Worm (Caenorhabditis elegans) whole organism, young adult: ENCODE results near the gene pqn-22.
A peak's percentile ranks its signal among the peaks of the same experiment; 100 is the strongest.

Source experiments
- B0019.2 ChIP-seq: fragments of 200-800 bp; sonication (Bioruptor generic); conservative IDR thresholded peaks from 2 replicates; pipeline ENCODE4 v1.3.6; 2022; ENCODE audit warnings: missing genetic modification reagents, missing genetic modification characterization, missing compliant biosample characterization
- F22D6.2 ChIP-seq: sonication (generic microtip); optimal IDR thresholded peaks from 2 replicates; lab custom pipeline; 2016; ENCODE audit warnings: mild to moderate bottlenecking, missing genetic modification characterization, missing compliant biosample characterization
- F39B2.1 ChIP-seq: fragments of 200-800 bp; sonication (Bioruptor generic); IDR thresholded peaks from 2 replicates; pipeline ENCODE4 v1.3.6; 2022; ENCODE audit warnings: missing genetic modification reagents, missing genetic modification characterization, missing compliant biosample characterization
- F49E8.2 ChIP-seq: sonication (generic microtip); optimal IDR thresholded peaks from 3 replicates; lab custom pipeline; 2017; ENCODE audit warnings: missing genetic modification characterization, mild to moderate bottlenecking, missing compliant biosample characterization, antibody characterized with exemption, moderate library complexity; ENCODE audit not compliant: insufficient read depth
- K12H6.12 ChIP-seq: fragments of 200-800 bp; sonication (Bioruptor generic); optimal IDR thresholded peaks from 2 replicates; lab custom pipeline; 2018; ENCODE audit warnings: mild to moderate bottlenecking, missing genetic modification characterization, missing compliant biosample characterization
- Y56A3A.18 ChIP-seq: fragments of 200-800 bp; sonication (Bioruptor generic); IDR thresholded peaks from 2 replicates; pipeline ENCODE4 v1.3.6; 2022; ENCODE audit warnings: missing genetic modification reagents, missing genetic modification characterization, missing compliant biosample characterization
- Y95B8A.8 ChIP-seq: fragments of 200-800 bp; sonication (Bioruptor generic); IDR thresholded peaks from 2 replicates; pipeline ENCODE4 v1.3.6; 2022; ENCODE audit warnings: missing genetic modification reagents, missing genetic modification characterization, missing compliant biosample characterization
- akir-1 ChIP-seq: fragments of 200-800 bp; sonication (Bioruptor generic); optimal IDR thresholded peaks from 2 replicates; lab custom pipeline; 2018; ENCODE audit warnings: mild to moderate bottlenecking, missing genetic modification characterization, moderate library complexity, missing compliant biosample characterization
- aptf-2 ChIP-seq: fragments of 200-800 bp; sonication (Bioruptor generic); conservative IDR thresholded peaks from 2 replicates; pipeline ENCODE4 v1.3.6; 2022; ENCODE audit warnings: missing genetic modification reagents, missing genetic modification characterization, missing compliant biosample characterization
- aptf-3 ChIP-seq: fragments of 200-800 bp; sonication (Bioruptor generic); IDR thresholded peaks from 2 replicates; pipeline ENCODE4 v1.3.6; 2022; ENCODE audit warnings: missing genetic modification characterization, missing compliant biosample characterization
- bed-2 ChIP-seq: fragments of 200-800 bp; sonication (Bioruptor generic); IDR thresholded peaks from 2 replicates; pipeline ENCODE4 v1.3.6; 2022; ENCODE audit warnings: missing genetic modification reagents, missing genetic modification characterization, missing compliant biosample characterization
- cebp-1 ChIP-seq, 2 experiments: fragments of 200-800 bp in 1 of 2; sonication (Bioruptor generic) in 1 of 2; sonication (generic microtip) in 1 of 2; IDR thresholded peaks in 1 of 2; optimal IDR thresholded peaks in 1 of 2; 2 replicates each; pipeline versions ENCODE4 v1.3.6 to Lab custom; 2017 to 2022; ENCODE audit warnings: missing compliant biosample characterization in 2 of 2, missing genetic modification characterization in 2 of 2, mild to moderate bottlenecking in 1 of 2, missing genetic modification reagents in 1 of 2, moderate library complexity in 1 of 2
- cebp-2 ChIP-seq: fragments of 200-800 bp; sonication (Bioruptor generic); IDR thresholded peaks from 2 replicates; pipeline ENCODE4 v1.3.6; 2022; ENCODE audit warnings: missing genetic modification characterization, missing compliant biosample characterization
- ceh-27 ChIP-seq: fragments of 200-800 bp; sonication (Bioruptor generic); optimal IDR thresholded peaks from 2 replicates; lab custom pipeline; 2018; ENCODE audit warnings: mild to moderate bottlenecking, missing genetic modification characterization, moderate library complexity, missing compliant biosample characterization
- ceh-40 ChIP-seq: fragments of 200-800 bp; sonication (Bioruptor generic); IDR thresholded peaks from 2 replicates; pipeline ENCODE4 v1.3.6; 2022; ENCODE audit warnings: missing genetic modification characterization, missing compliant biosample characterization
- dpff-1 ChIP-seq: sonication (generic microtip); optimal IDR thresholded peaks from 2 replicates; lab custom pipeline; 2017; ENCODE audit warnings: mild to moderate bottlenecking, missing genetic modification characterization, missing compliant biosample characterization
- egrh-3 ChIP-seq: fragments of 200-800 bp; sonication (Bioruptor generic); IDR thresholded peaks from 2 replicates; pipeline ENCODE4 v1.3.6; 2022; ENCODE audit warnings: missing genetic modification reagents, missing genetic modification characterization, missing compliant biosample characterization
- ekl-4 ChIP-seq: fragments of 200-800 bp; sonication (Bioruptor generic); IDR thresholded peaks from 2 replicates; pipeline ENCODE4 v1.3.6; 2022; ENCODE audit warnings: missing genetic modification reagents, missing genetic modification characterization, missing compliant biosample characterization
- him-1 ChIP-seq: sonication (generic microtip); optimal IDR thresholded peaks from 2 replicates; lab custom pipeline; 2016; ENCODE audit warnings: missing genotype, missing genetic modification reagents, missing genetic modification characterization, missing compliant biosample characterization
- hmg-1.2 ChIP-seq: fragments of 200-800 bp; sonication (Bioruptor generic); IDR thresholded peaks from 2 replicates; pipeline ENCODE4 v1.3.6; 2022; ENCODE audit warnings: missing genetic modification reagents, missing genetic modification characterization, missing compliant biosample characterization
- hmg-20 ChIP-seq: fragments of 200-800 bp; sonication (Bioruptor generic); IDR thresholded peaks from 2 replicates; pipeline ENCODE4 v1.3.6; 2022; ENCODE audit warnings: missing genetic modification reagents, missing genetic modification characterization, missing compliant biosample characterization
- hsf-1 ChIP-seq: fragments of 200-800 bp; sonication (Bioruptor generic); IDR thresholded peaks from 2 replicates; pipeline ENCODE4 v1.3.6; 2022; ENCODE audit warnings: missing genetic modification reagents, missing genetic modification characterization, missing compliant biosample characterization
- lag-1 ChIP-seq: fragments of 200-800 bp; sonication (Bioruptor generic); IDR thresholded peaks from 2 replicates; pipeline ENCODE4 v1.3.6; 2022; ENCODE audit warnings: missing genetic modification reagents, missing genetic modification characterization, missing compliant biosample characterization
- let-607 ChIP-seq, 2 experiments: fragments of 200-800 bp in 1 of 2; sonication (Bioruptor generic) in 1 of 2; sonication (generic microtip) in 1 of 2; optimal IDR thresholded peaks; 2 replicates each; lab custom pipeline; 2016 to 2018; ENCODE audit warnings: mild to moderate bottlenecking in 2 of 2, missing compliant biosample characterization in 2 of 2, missing genetic modification characterization in 2 of 2, moderate library complexity in 2 of 2, missing genotype in 1 of 2
- lin-26 ChIP-seq: fragments of 200-800 bp; sonication (Bioruptor generic); IDR thresholded peaks from 2 replicates; pipeline ENCODE4 v1.3.6; 2022; ENCODE audit warnings: missing genetic modification reagents, missing genetic modification characterization, missing compliant biosample characterization
- lin-40 ChIP-seq: sonication (generic microtip); optimal IDR thresholded peaks from 2 replicates; lab custom pipeline; 2016; ENCODE audit warnings: missing genetic modification characterization, mild to moderate bottlenecking, missing compliant biosample characterization, missing genotype, missing genetic modification reagents
- lsl-1 ChIP-seq: fragments of 200-800 bp; sonication (Bioruptor generic); optimal IDR thresholded peaks from 2 replicates; lab custom pipeline; 2018; ENCODE audit warnings: mild to moderate bottlenecking, missing genetic modification characterization, moderate library complexity, missing compliant biosample characterization
- lsy-27 ChIP-seq: sonication (generic microtip); optimal IDR thresholded peaks from 2 replicates; lab custom pipeline; 2017; ENCODE audit warnings: missing genetic modification characterization, mild to moderate bottlenecking, missing compliant biosample characterization, antibody characterized with exemption, missing genotype, borderline replicate concordance; ENCODE audit not compliant: insufficient read depth
- madf-6 ChIP-seq: fragments of 200-800 bp; sonication (Bioruptor generic); IDR thresholded peaks from 2 replicates; pipeline ENCODE4 v1.3.6; 2022; ENCODE audit warnings: missing genetic modification reagents, missing genetic modification characterization, missing compliant biosample characterization
- nfya-1 ChIP-seq: sonication (generic microtip); optimal IDR thresholded peaks from 2 replicates; lab custom pipeline; 2017; ENCODE audit warnings: antibody characterized with exemption, missing compliant biosample characterization, missing genetic modification characterization, borderline replicate concordance; ENCODE audit not compliant: insufficient read depth
- nhr-27 ChIP-seq: fragments of 200-800 bp; sonication (Bioruptor generic); optimal IDR thresholded peaks from 2 replicates; lab custom pipeline; 2018; ENCODE audit warnings: mild to moderate bottlenecking, missing genetic modification characterization, moderate library complexity, missing compliant biosample characterization
- nhr-80 ChIP-seq: sonication (generic microtip); optimal IDR thresholded peaks from 2 replicates; lab custom pipeline; 2016; ENCODE audit warnings: missing genetic modification characterization, missing compliant biosample characterization
- nhr-90 ChIP-seq: sonication (generic microtip); optimal IDR thresholded peaks from 2 replicates; lab custom pipeline; 2016; ENCODE audit warnings: missing genotype, mild to moderate bottlenecking, missing genetic modification characterization, missing compliant biosample characterization
- rpc-1 ChIP-seq, 2 experiments: fragments of 150-350 bp in 1 of 2; sonication (generic microtip) in 1 of 2; optimal IDR thresholded peaks; 2 replicates each; lab custom pipeline; 2014 to 2018; ENCODE audit warnings: missing biosample characterization in 1 of 2, missing genetic modification characterization in 1 of 2, missing genetic modification reagents in 1 of 2, missing genotype in 1 of 2
- snpc-1.3 ChIP-seq: sonication (generic microtip); optimal IDR thresholded peaks from 2 replicates; lab custom pipeline; 2017; ENCODE audit warnings: missing genetic modification characterization, mild to moderate bottlenecking, missing compliant biosample characterization, antibody characterized with exemption, moderate library complexity, missing genotype, missing genetic modification reagents; ENCODE audit not compliant: insufficient read depth
- somi-1 ChIP-seq: fragments of 200-800 bp; sonication (Bioruptor generic); optimal IDR thresholded peaks from 2 replicates; lab custom pipeline; 2018; ENCODE audit warnings: mild to moderate bottlenecking, missing genetic modification characterization, missing compliant biosample characterization
- ztf-28 ChIP-seq: fragments of 200-800 bp; sonication (Bioruptor generic); IDR thresholded peaks from 2 replicates; pipeline ENCODE4 v1.3.6; 2022; ENCODE audit warnings: missing genetic modification reagents, missing genetic modification characterization, missing compliant biosample characterization
- ztf-6 ChIP-seq: fragments of 200-800 bp; sonication (Bioruptor generic); IDR thresholded peaks from 2 replicates; pipeline ENCODE4 v1.3.6; 2022; ENCODE audit warnings: missing genetic modification reagents, missing genetic modification characterization, missing compliant biosample characterization

pqn-22 gene

DNA sequence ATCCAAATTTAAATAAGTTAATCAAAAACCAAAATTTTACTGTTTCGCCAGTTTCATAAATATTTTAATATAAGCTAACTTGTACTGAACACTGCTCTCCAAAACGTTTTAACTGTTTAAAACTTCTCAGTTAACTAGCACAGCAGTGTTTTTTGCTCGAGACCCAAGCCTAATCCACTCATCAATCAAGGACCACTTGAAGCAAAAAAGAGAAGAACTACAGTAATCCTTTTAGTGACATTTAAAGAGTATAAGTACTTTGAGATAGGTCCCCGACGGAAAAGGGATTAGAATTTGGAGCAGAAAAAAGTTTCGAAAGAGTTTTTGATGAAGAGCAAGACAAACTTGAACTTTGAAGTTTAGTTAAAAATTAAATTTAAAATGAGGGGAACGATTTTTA is 31.2 kb upstream of the pqn-22 start:
- TF ChIP-seq ceh-27 (GFP tag; lab: Kevin White, UChicago) (peak; percentile 71), Y95B8A.8 (GFP tag; lab: Robert Waterston, UW) (no peak), hmg-20 (GFP tag; lab: Robert Waterston, UW) (no peak)

DNA sequence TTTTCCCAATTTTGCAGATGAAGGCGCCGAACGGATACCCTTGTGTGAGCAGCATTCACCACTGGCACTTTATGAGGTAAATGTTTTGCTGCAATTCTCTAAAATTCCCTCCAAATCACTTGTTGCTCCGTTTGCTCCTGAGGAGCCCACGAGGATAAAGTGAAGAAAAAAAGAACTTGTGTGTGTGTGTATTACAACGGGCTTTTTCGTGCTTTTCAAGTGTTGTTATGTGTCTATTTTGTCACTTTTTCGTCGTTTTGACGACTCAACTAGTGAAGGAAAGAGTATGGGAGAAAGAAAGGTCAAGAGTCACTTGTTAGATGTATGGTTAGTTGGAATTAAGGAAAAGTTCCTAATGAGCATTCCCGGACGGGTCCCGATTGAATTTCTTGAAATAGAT is 28.6 kb upstream of the pqn-22 start:
- no peak for TF ChIP-seq lsl-1 (GFP tag; lab: Kevin White, UChicago)
- peak; percentile 28 for TF ChIP-seq ceh-27 (GFP tag; lab: Kevin White, UChicago)
- TF ChIP-seq, all 124 proteins: peak for 1

DNA sequence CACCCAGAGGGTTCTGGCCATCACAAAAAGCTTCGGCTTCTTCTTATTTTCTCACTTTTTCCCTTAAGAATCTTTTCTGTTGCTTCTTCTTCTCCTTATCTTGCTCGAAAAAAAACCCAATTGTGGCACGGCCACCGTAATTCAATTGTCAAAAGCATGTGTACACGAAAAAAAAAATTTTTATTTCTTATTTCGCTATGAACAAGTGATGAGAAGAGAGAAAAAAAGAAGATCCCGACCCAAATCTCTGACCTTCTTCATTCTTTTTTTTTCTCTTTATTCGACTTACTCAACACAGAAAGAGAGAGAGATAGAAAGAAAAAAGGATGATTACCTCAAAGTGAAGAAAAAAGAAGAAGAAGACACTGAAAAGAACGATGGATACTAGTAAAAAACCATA is 27.5 kb upstream of the pqn-22 start:
- TF ChIP-seq nfya-1 (tag; lab: Kevin White, UChicago) (no peak), somi-1 (GFP tag; lab: Kevin White, UChicago) (peak; percentile 9)

DNA sequence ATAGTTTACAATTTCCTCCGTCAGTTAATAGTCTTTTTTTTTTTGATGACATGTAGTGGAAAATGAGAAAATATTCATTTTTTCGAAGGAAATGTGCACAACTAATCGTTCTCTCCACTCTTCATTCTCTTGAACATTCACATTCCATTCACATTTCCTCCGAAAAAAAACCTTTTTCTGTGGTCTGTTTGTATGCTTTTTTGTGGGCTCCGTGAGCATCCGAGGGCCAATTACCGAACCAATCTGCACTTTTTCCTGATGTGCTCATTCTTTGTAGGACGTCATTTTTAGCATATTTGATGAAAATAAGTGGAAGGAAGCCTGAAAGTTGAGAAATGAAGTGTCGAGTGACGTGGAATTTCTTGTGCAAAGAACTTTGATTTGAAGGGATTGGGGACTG is 26.3 kb upstream of the pqn-22 start:
- TF ChIP-seq hmg-1.2 (no peak), ztf-28 (GFP tag; lab: Robert Waterston, UW) (no peak), F49E8.2 (tag; lab: Kevin White, UChicago) (no peak), K12H6.12 (tag; lab: Kevin White, UChicago) (no peak), nhr-27 (tag; lab: Kevin White, UChicago) (no peak), aptf-2 (GFP tag; lab: Robert Waterston, UW) (no peak), lin-40 (tag; lab: Kevin White, UChicago) (no peak), egrh-3 (GFP tag; lab: Robert Waterston, UW) (no peak), let-607 (tag; optimal IDR thresholded peaks at IDR 0.05; lab: Kevin White, UChicago) (no peak), snpc-1.3 (tag; lab: Kevin White, UChicago) (no peak), F39B2.1 (no peak), hsf-1 (no peak), bed-2 (GFP tag; lab: Robert Waterston, UW) (no peak), akir-1 (no peak), rpc-1 (optimal IDR thresholded peaks at IDR 0.05; lab: Kevin White, UChicago) (no peak), rpc-1 (tag; optimal IDR thresholded peaks at IDR 0.05; lab: Kevin White, UChicago) (no peak), him-1 (tag; lab: Kevin White, UChicago) (no peak), cebp-2 (no peak), ceh-40 (no peak)

DNA sequence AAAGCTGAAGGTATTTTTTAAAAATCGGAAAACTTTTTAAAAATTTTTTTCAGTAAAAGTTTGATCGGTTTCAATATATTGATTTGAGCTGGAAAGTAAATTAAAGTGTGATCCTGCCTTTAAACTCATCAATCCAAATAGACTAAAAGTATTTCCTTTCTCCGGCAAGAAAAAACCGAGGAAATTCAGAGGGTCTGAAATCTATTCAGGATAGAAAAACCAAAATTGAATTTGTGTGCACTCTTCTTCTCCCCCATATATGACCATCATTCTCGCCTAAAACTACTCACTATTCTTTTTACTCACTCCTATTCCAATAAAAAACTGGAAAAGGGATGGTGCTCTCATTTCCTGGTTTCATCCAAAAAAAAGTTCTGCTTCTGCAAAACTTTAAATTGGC is 21.4 kb upstream of the pqn-22 start:
- TF ChIP-seq hmg-1.2 (no peak), lin-26 (GFP tag; lab: Robert Waterston, UW) (no peak), F49E8.2 (tag; lab: Kevin White, UChicago) (no peak), nhr-27 (tag; lab: Kevin White, UChicago) (no peak), lag-1 (GFP tag; lab: Robert Waterston, UW) (no peak), dpff-1 (tag; lab: Kevin White, UChicago) (no peak), nhr-90 (tag; lab: Kevin White, UChicago) (no peak)

DNA sequence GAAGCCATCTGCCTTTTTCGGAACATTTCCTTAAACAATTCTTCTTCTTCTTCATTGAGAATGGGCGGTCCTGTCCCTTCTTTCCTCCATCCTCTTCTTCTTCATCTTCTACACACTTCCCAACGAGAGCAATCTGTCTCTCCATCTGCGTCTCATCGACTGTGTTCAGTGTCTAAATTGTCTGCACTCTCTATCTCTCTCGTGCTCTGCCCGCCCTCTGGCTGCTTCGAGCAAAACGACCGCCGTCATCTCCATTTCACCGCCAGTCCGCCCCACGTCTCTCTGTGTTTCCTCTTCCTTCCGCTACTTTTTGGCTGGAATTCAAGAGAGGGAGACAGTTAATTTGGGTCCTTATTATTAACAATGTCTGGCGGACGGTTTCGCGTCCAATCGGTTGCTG is 20.0 kb upstream of the pqn-22 start:
- TF ChIP-seq B0019.2 (GFP tag; lab: Robert Waterston, UW): no peak
- no peak for TF ChIP-seq cebp-1 (GFP tag; IDR thresholded peaks at IDR 0.05; lab: Robert Waterston, UW)
- peak; percentile 18 for TF ChIP-seq cebp-1 (tag; optimal IDR thresholded peaks at IDR 0.05; lab: Kevin White, UChicago)
- TF ChIP-seq ekl-4 (GFP tag; lab: Robert Waterston, UW): no peak
- TF ChIP-seq nhr-80 (tag; lab: Kevin White, UChicago): peak; percentile 28
- no peak for TF ChIP-seq ztf-6 (GFP tag; lab: Robert Waterston, UW)
- peak; percentile 87 for TF ChIP-seq hmg-1.2
- no peak for TF ChIP-seq Y56A3A.18 (GFP tag; lab: Robert Waterston, UW)
- no peak for TF ChIP-seq lsy-27
- no peak for TF ChIP-seq aptf-3 (GFP tag; lab: Robert Waterston, UW)
- no peak for TF ChIP-seq F22D6.2
- TF ChIP-seq let-607 (tag; optimal IDR thresholded peaks at IDR 0.05; lab: Kevin White, UChicago): no peak
- TF ChIP-seq ceh-27 (GFP tag; lab: Kevin White, UChicago): peak; percentile 19
- no peak for TF ChIP-seq madf-6 (GFP tag; lab: Robert Waterston, UW)
- no peak for TF ChIP-seq nhr-27 (tag; lab: Kevin White, UChicago)
- TF ChIP-seq nhr-90 (tag; lab: Kevin White, UChicago): no peak
